Worm (Caenorhabditis elegans) whole organism, L4 larva: ENCODE measurements around the gene T08G5.1.
A peak's percentile ranks its signal among the peaks of the same experiment; 100 is the strongest.

Experiments
- D1046.2 ChIP-seq: fragments of 200-800 bp; sonication (Bioruptor generic); IDR thresholded peaks from 2 replicates; pipeline ENCODE4 v1.3.6; 2022; ENCODE audit warnings: missing genetic modification characterization, missing compliant biosample characterization
- F10B5.3 ChIP-seq: sonication (generic microtip); optimal IDR thresholded peaks from 2 replicates; lab custom pipeline; 2016; ENCODE audit warnings: mild to moderate bottlenecking, missing genetic modification characterization, missing compliant biosample characterization
- F44E2.7 ChIP-seq: fragments of 200-800 bp; sonication (Bioruptor generic); IDR thresholded peaks from 2 replicates; pipeline ENCODE4 v2.1.2; 2022; ENCODE audit warnings: missing genetic modification characterization, missing compliant biosample characterization
- T26A8.4 ChIP-seq: fragments of 200-800 bp; sonication (Bioruptor generic); IDR thresholded peaks from 2 replicates; pipeline ENCODE4 v1.3.6; 2022; ENCODE audit warnings: missing genetic modification characterization, missing compliant biosample characterization
- Y105C5A.15 ChIP-seq: fragments of 200-800 bp; sonication (Bioruptor generic); IDR thresholded peaks from 2 replicates; pipeline ENCODE4 v1.3.6; 2022; ENCODE audit warnings: missing genetic modification characterization, missing compliant biosample characterization
- Y5F2A.4 ChIP-seq: fragments of 200-800 bp; sonication (Bioruptor generic); optimal IDR thresholded peaks from 2 replicates; lab custom pipeline; 2018; ENCODE audit warnings: mild to moderate bottlenecking, missing genetic modification characterization, missing compliant biosample characterization
- ZK337.2 ChIP-seq: fragments of 200-800 bp; sonication (Bioruptor generic); IDR thresholded peaks from 2 replicates; pipeline ENCODE4 v1.3.6; 2022; ENCODE audit warnings: missing genetic modification reagents, missing genetic modification characterization, missing compliant biosample characterization
- aha-1 ChIP-seq: fragments of 150-350 bp; peaks from one replicate; lab custom pipeline; 2014; ENCODE audit warnings: missing biosample characterization, missing genetic modification characterization
- ama-1 ChIP-seq: fragments of 150-350 bp; optimal IDR thresholded peaks from 2 replicates; lab custom pipeline; 2014; ENCODE audit warnings: inconsistent platforms, mixed read lengths
- ceh-32 ChIP-seq: sonication (generic microtip); optimal IDR thresholded peaks from 2 replicates; lab custom pipeline; 2016; ENCODE audit warnings: mild to moderate bottlenecking, missing genetic modification characterization, missing compliant biosample characterization; ENCODE audit not compliant: poor library complexity
- ceh-44 ChIP-seq: fragments of 200-800 bp; sonication (Bioruptor generic); IDR thresholded peaks from 2 replicates; pipeline ENCODE4 v1.3.6; 2022; ENCODE audit warnings: missing genetic modification reagents, missing genetic modification characterization, missing compliant biosample characterization
- ces-1 ChIP-seq: fragments of 150-350 bp; sonication (generic microtip); optimal IDR thresholded peaks from 4 replicates; lab custom pipeline; 2014; ENCODE audit warnings: missing biosample characterization, missing genetic modification reagents, missing genetic modification characterization
- ctbp-1 ChIP-seq: fragments of 200-800 bp; sonication (Bioruptor generic); IDR thresholded peaks from 2 replicates; pipeline ENCODE4 v1.3.6; 2022; ENCODE audit warnings: missing genetic modification reagents, missing genetic modification characterization, missing compliant biosample characterization
- daf-19 ChIP-seq: fragments of 200-800 bp; sonication (Bioruptor generic); conservative IDR thresholded peaks from 2 replicates; pipeline ENCODE4 v1.3.6; 2022; ENCODE audit warnings: missing genetic modification characterization, missing compliant biosample characterization
- dmd-8 ChIP-seq: fragments of 200-800 bp; sonication (Bioruptor generic); IDR thresholded peaks from 2 replicates; pipeline ENCODE4 v1.3.6; 2022; ENCODE audit warnings: missing genetic modification characterization, missing compliant biosample characterization
- dmd-9 ChIP-seq: fragments of 200-800 bp; sonication (Bioruptor generic); IDR thresholded peaks from 2 replicates; pipeline ENCODE4 v1.3.6; 2022; ENCODE audit warnings: missing genetic modification reagents, missing genetic modification characterization, missing compliant biosample characterization
- dpl-1 ChIP-seq: fragments of 150-350 bp; optimal IDR thresholded peaks from 2 replicates; lab custom pipeline; 2014; ENCODE audit warnings: missing biosample characterization, missing genetic modification reagents, missing genetic modification characterization
- dve-1 ChIP-seq: sonication (generic microtip); optimal IDR thresholded peaks from 2 replicates; lab custom pipeline; 2017; ENCODE audit warnings: antibody characterized with exemption, mild to moderate bottlenecking, missing genetic modification characterization, missing compliant biosample characterization; ENCODE audit not compliant: insufficient read depth
- egl-43 ChIP-seq: fragments of 200-800 bp; sonication (Bioruptor generic); IDR thresholded peaks from 2 replicates; pipeline ENCODE4 v1.3.6; 2022; ENCODE audit warnings: missing genetic modification reagents, missing genetic modification characterization, missing compliant biosample characterization
- fkh-10 ChIP-seq: fragments of 150-350 bp; optimal IDR thresholded peaks from 2 replicates; lab custom pipeline; 2014; ENCODE audit warnings: missing biosample characterization, missing genetic modification reagents, missing genetic modification characterization
- hif-1 ChIP-seq, 2 experiments: sonication (generic microtip); optimal IDR thresholded peaks; 2 replicates each; lab custom pipeline; 2016 to 2017; ENCODE audit warnings: missing compliant biosample characterization in 2 of 2, missing genetic modification characterization in 2 of 2, missing genetic modification reagents in 2 of 2, missing genotype in 2 of 2, mild to moderate bottlenecking in 1 of 2
- hlh-11 ChIP-seq: fragments of 200-800 bp; sonication (Bioruptor generic); optimal IDR thresholded peaks from 2 replicates; lab custom pipeline; 2018; ENCODE audit warnings: mild to moderate bottlenecking, missing genetic modification characterization, missing compliant biosample characterization
- jun-1 ChIP-seq: fragments of 150-350 bp; optimal IDR thresholded peaks from 2 replicates; lab custom pipeline; 2014; ENCODE audit warnings: missing biosample characterization, missing genetic modification reagents, missing genetic modification characterization
- lin-13 ChIP-seq: fragments of 150-350 bp; optimal IDR thresholded peaks from 2 replicates; lab custom pipeline; 2014; ENCODE audit warnings: missing biosample characterization, missing genetic modification reagents, missing genetic modification characterization
- lsy-2 ChIP-seq, 2 experiments: fragments of 150-350 bp in 1 of 2; sonication (generic microtip) in 1 of 2; optimal IDR thresholded peaks; 2 replicates each; lab custom pipeline; 2014 to 2017; ENCODE audit warnings: missing biosample characterization in 2 of 2, missing genetic modification characterization in 2 of 2
- mdt-29 ChIP-seq: fragments of 200-800 bp; sonication (Bioruptor generic); IDR thresholded peaks from 2 replicates; pipeline ENCODE4 v1.3.6; 2022; ENCODE audit warnings: missing genetic modification reagents, missing genetic modification characterization, missing compliant biosample characterization
- nhr-10 ChIP-seq: fragments of 150-350 bp; optimal IDR thresholded peaks from 2 replicates; lab custom pipeline; 2014; ENCODE audit warnings: missing biosample characterization, missing genetic modification characterization
- nhr-237 ChIP-seq: sonication (generic microtip); optimal IDR thresholded peaks from 2 replicates; lab custom pipeline; 2017; ENCODE audit warnings: missing biosample characterization, missing genetic modification characterization
- nhr-25 ChIP-seq: sonication (generic microtip); optimal IDR thresholded peaks from 2 replicates; lab custom pipeline; 2017; ENCODE audit warnings: missing genetic modification characterization, mild to moderate bottlenecking, missing compliant biosample characterization, antibody characterized with exemption, moderate library complexity, borderline replicate concordance; ENCODE audit not compliant: insufficient read depth
- nhr-28 ChIP-seq: fragments of 150-350 bp; optimal IDR thresholded peaks from 2 replicates; lab custom pipeline; 2014; ENCODE audit warnings: missing biosample characterization, missing genetic modification characterization
- nhr-42 ChIP-seq: fragments of 200-800 bp; sonication (Bioruptor generic); IDR thresholded peaks from 2 replicates; pipeline ENCODE4 v1.3.6; 2022; ENCODE audit warnings: missing genetic modification characterization, missing compliant biosample characterization
- nhr-48 ChIP-seq: sonication (generic microtip); optimal IDR thresholded peaks from 2 replicates; lab custom pipeline; 2016; ENCODE audit warnings: mild to moderate bottlenecking, missing genetic modification characterization, missing compliant biosample characterization
- nhr-6 ChIP-seq: fragments of 150-350 bp; optimal IDR thresholded peaks from 2 replicates; lab custom pipeline; 2014; ENCODE audit warnings: missing biosample characterization, missing genetic modification characterization
- nhr-76 ChIP-seq: fragments of 150-350 bp; optimal IDR thresholded peaks from 2 replicates; lab custom pipeline; 2014; ENCODE audit warnings: missing biosample characterization, missing genetic modification characterization
- pha-4 ChIP-seq, 2 experiments: fragments of 150-350 bp in 1 of 2; fragments of 200-800 bp in 1 of 2; sonication (Bioruptor generic) in 1 of 2; IDR thresholded peaks in 1 of 2; optimal IDR thresholded peaks in 1 of 2; 2 replicates each; pipeline versions ENCODE4 v1.3.6 to Lab custom; 2014 to 2022; ENCODE audit warnings: missing genetic modification characterization in 2 of 2, missing genetic modification reagents in 2 of 2, missing biosample characterization in 1 of 2, missing compliant biosample characterization in 1 of 2
- php-3 ChIP-seq: fragments of 200-800 bp; sonication (Bioruptor generic); IDR thresholded peaks from 2 replicates; pipeline ENCODE4 v1.3.6; 2022; ENCODE audit warnings: missing genetic modification reagents, missing genetic modification characterization, missing compliant biosample characterization
- pqm-1 ChIP-seq: sonication (generic microtip); optimal IDR thresholded peaks from 2 replicates; lab custom pipeline; 2017; ENCODE audit warnings: missing biosample characterization, missing genetic modification characterization
- sdz-12 ChIP-seq: fragments of 200-800 bp; sonication (Bioruptor generic); optimal IDR thresholded peaks from 2 replicates; lab custom pipeline; 2018; ENCODE audit warnings: mild to moderate bottlenecking, missing genetic modification characterization, missing compliant biosample characterization
- snpc-4 ChIP-seq: fragments of 150-350 bp; optimal IDR thresholded peaks from 2 replicates; lab custom pipeline; 2014; ENCODE audit warnings: missing biosample characterization, missing genetic modification characterization
- spr-3 ChIP-seq: fragments of 200-800 bp; sonication (Bioruptor generic); optimal IDR thresholded peaks from 2 replicates; lab custom pipeline; 2018; ENCODE audit warnings: mild to moderate bottlenecking, missing genetic modification characterization, missing compliant biosample characterization
- tra-1 ChIP-seq: fragments of 200-800 bp; sonication (Bioruptor generic); IDR thresholded peaks from 2 replicates; pipeline ENCODE4 v1.3.6; 2022; ENCODE audit warnings: missing genetic modification reagents, missing genetic modification characterization, missing compliant biosample characterization
- unc-62 ChIP-seq, 3 experiments: fragments of 150-350 bp in 1 of 3; sonication (generic microtip); optimal IDR thresholded peaks in 2 of 3; peaks in 1 of 3; 1 replicate in 1 of 3; 2 replicates in 2 of 3; lab custom pipeline; 2014 to 2017; ENCODE audit warnings: missing biosample characterization in 3 of 3, missing genetic modification characterization in 3 of 3, missing genetic modification reagents in 3 of 3, missing genotype in 1 of 3
- zag-1 ChIP-seq: fragments of 150-350 bp; optimal IDR thresholded peaks from 2 replicates; lab custom pipeline; 2014; ENCODE audit warnings: missing biosample characterization, missing genetic modification characterization
- zip-11 ChIP-seq: fragments of 200-800 bp; sonication (Bioruptor generic); IDR thresholded peaks from 2 replicates; pipeline ENCODE4 v1.3.6; 2022; ENCODE audit warnings: missing genetic modification characterization, missing compliant biosample characterization

Gene T08G5.1

ce11 chrV:14018640-14019039 is at the start of gene T08G5.1, which contains the start of gene mtl-2:
Gene T08G5.1 (plus strand): TSS chrV:14018766.
Gene mtl-2 (minus strand): TSS chrV:14018673.
- no peak for TF ChIP-seq sdz-12 (GFP tag; lab: Kevin White, UChicago)
- peak; percentile 69 for TF ChIP-seq nhr-28
- TF ChIP-seq Y5F2A.4 (GFP tag; lab: Kevin White, UChicago): no peak
- no peak for TF ChIP-seq Y105C5A.15
- TF ChIP-seq dve-1: no peak
- TF ChIP-seq lsy-2 (tag; optimal IDR thresholded peaks at IDR 0.05; lab: Kevin White, UChicago): no peak
- peak; percentile 44 for TF ChIP-seq hlh-11 (tag; lab: Kevin White, UChicago)
- TF ChIP-seq pqm-1: peak; percentile 60
- no peak for TF ChIP-seq dmd-9 (GFP tag; lab: Robert Waterston, UW)
- TF ChIP-seq zag-1 (tag; lab: Kevin White, UChicago): no peak
- TF ChIP-seq, all 104 proteins: peak for 3

- TF ChIP-seq ces-1 (GFP tag; lab: Kevin White, UChicago) (no peak), hif-1 (tag; optimal IDR thresholded peaks at IDR 0.05; lab: Kevin White, UChicago) (no peak), F44E2.7 (GFP tag; lab: Robert Waterston, UW) (no peak), ceh-32 (tag; lab: Kevin White, UChicago) (no peak), lin-13 (GFP tag; lab: Kevin White, UChicago) (no peak), unc-62 (GFP tag; optimal IDR thresholded peaks at IDR 0.05 in 1 of 2; lab: Kevin White, UChicago) (no peak), unc-62 (tag; optimal IDR thresholded peaks at IDR 0.05; lab: Kevin White, UChicago) (no peak), ctbp-1 (GFP tag; lab: Robert Waterston, UW) (no peak), pha-4 (GFP tag; IDR thresholded peaks at IDR 0.05; lab: Robert Waterston, UW) (no peak), pha-4 (tag; optimal IDR thresholded peaks at IDR 0.05; lab: Kevin White, UChicago) (no peak), php-3 (GFP tag; lab: Robert Waterston, UW) (no peak), dmd-9 (GFP tag; lab: Robert Waterston, UW) (no peak), nhr-237 (tag; lab: Kevin White, UChicago) (no peak), snpc-4 (tag; lab: Kevin White, UChicago) (no peak), dpl-1 (GFP tag; lab: Kevin White, UChicago) (no peak)
These were observed 37.8 kb upstream of the T08G5.1 start, which contains the start of gene eol-1 for ce11 chrV:13980807-13981206. Gene eol-1 (minus strand): TSS chrV:13980907.

- TF ChIP-seq dmd-9 (GFP tag; lab: Robert Waterston, UW) (no peak), aha-1 (peak; percentile 91)
These were observed 36.9 kb upstream of the T08G5.1 start for ce11 chrV:13981677-13982076.

- TF ChIP-seq nhr-48 (tag; lab: Kevin White, UChicago) (no peak), mdt-29 (GFP tag; lab: Robert Waterston, UW) (no peak), egl-43 (GFP tag; lab: Robert Waterston, UW) (no peak), nhr-28 (no peak), zip-11 (no peak), pqm-1 (no peak), nhr-76 (tag; lab: Kevin White, UChicago) (no peak), spr-3 (GFP tag; lab: Kevin White, UChicago) (no peak), dmd-8 (GFP tag; lab: Robert Waterston, UW) (no peak), nhr-42 (GFP tag; lab: Robert Waterston, UW) (no peak), ceh-32 (tag; lab: Kevin White, UChicago) (no peak), nhr-6 (tag; lab: Kevin White, UChicago) (no peak), nhr-237 (tag; lab: Kevin White, UChicago) (no peak), lsy-2 (tag; optimal IDR thresholded peaks at IDR 0.05; lab: Kevin White, UChicago) (no peak)
These were observed 33.7 kb upstream of the T08G5.1 start, which contains the start of gene end-1 for ce11 chrV:13984828-13985227. Gene end-1 (plus strand): TSS chrV:13985128.

ce11 chrV:13986823-13987222 is 31.7 kb upstream of the T08G5.1 start:
- no peak for TF ChIP-seq Y5F2A.4 (GFP tag; lab: Kevin White, UChicago)
- no peak for TF ChIP-seq tra-1 (GFP tag; lab: Robert Waterston, UW)
- TF ChIP-seq ZK337.2 (GFP tag; lab: Robert Waterston, UW): no peak
- no peak for TF ChIP-seq nhr-10
- TF ChIP-seq F10B5.3 (tag; lab: Kevin White, UChicago): no peak
- TF ChIP-seq ctbp-1 (GFP tag; lab: Robert Waterston, UW): no peak
- no peak for TF ChIP-seq nhr-25 (tag; lab: Kevin White, UChicago)
- TF ChIP-seq D1046.2 (GFP tag; lab: Robert Waterston, UW): no peak
- no peak for TF ChIP-seq ceh-44 (GFP tag; lab: Robert Waterston, UW)
- TF ChIP-seq ama-1 (lab: Kevin White, UChicago): no peak
- TF ChIP-seq T26A8.4 (GFP tag; lab: Robert Waterston, UW): no peak
- TF ChIP-seq jun-1 (tag; lab: Kevin White, UChicago): no peak
- no peak for TF ChIP-seq fkh-10 (GFP tag; lab: Kevin White, UChicago)
- no peak for TF ChIP-seq daf-19 (GFP tag; lab: Robert Waterston, UW)
